Fruit fly (Drosophila melanogaster): ENCODE measurements around the gene pzg.

Gene pzg

DNA sequence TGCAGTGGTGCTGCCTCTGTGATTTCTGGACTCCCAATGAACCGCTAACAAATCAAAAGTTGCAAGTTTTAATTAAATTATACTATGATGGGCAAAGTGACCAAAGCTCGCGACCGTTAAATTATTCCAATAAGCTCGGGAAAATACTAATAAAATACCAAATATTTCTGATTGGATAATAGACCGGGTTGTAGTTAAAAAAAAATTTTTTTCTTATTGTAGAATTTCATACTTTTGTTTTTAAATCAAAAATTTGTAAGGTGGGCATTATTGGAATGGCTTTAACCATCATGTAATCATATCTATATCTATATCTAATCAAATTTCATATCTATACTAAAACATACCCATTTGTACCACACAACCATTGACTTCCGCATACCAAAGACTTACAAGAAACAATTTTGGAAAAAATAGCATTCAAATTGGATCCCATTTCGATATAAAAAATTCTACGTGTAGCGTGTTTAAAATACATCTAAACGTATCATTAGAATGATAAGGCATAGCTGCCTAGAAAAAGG lies 18.0 kb upstream of the pzg start, which contains the start of gene CG9391:
Gene CG9391, minus strand, starts transcription at position 474 of the 524 bp plus-strand sequence.
- TF ChIP-seq CG10366 (GFP tag; IDR thresholded peaks at IDR 0.05) (no peak), sc (optimal IDR thresholded peaks at IDR 0.05) (no peak), sc (GFP tag; optimal IDR thresholded peaks at IDR 0.05) (no peak), vvl (GFP tag; IDR thresholded peaks at IDR 0.05) (no peak), CG14860 (GFP tag; IDR thresholded peaks at IDR 0.05; ENCODE audit: partially characterized antibody) (no peak), CG4730 (GFP tag; IDR thresholded peaks at IDR 0.05) (no peak), CG32772 (GFP tag; IDR thresholded peaks at IDR 0.05) (no peak), ash1 (GFP tag; optimal IDR thresholded peaks at IDR 0.05) (no peak), B-H1 (GFP tag; IDR thresholded peaks at IDR 0.05) (no peak), CG31388 (GFP tag; optimal IDR thresholded peaks at IDR 0.05) (no peak), zfh1 (GFP tag; IDR thresholded peaks at IDR 0.05) (no peak), Hr39 (optimal IDR thresholded peaks at IDR 0.05) (no peak), CG13287 (GFP tag; IDR thresholded peaks at IDR 0.05; ENCODE audit: partially characterized antibody) (peak; percentile 7; the same call in 1 of the 2 replicates), CG9817 (tag; optimal IDR thresholded peaks at IDR 0.05) (no peak), ato (GFP tag; IDR thresholded peaks at IDR 0.05; ENCODE audit: partially characterized antibody) (no peak), Rx (GFP tag; IDR thresholded peaks at IDR 0.05) (no peak), bowl (GFP tag; IDR thresholded peaks at IDR 0.05) (no peak), Nf-YB (GFP tag; optimal IDR thresholded peaks at IDR 0.05) (peak; percentile 23), HmgD (GFP tag; optimal IDR thresholded peaks at IDR 0.05) (no peak), pzg (GFP tag; optimal IDR thresholded peaks at IDR 0.05) (peak; percentile 33), sens (GFP tag) (peak; percentile 41), gcm (GFP tag; optimal IDR thresholded peaks at IDR 0.05) (no peak), CG12659 (GFP tag; optimal IDR thresholded peaks at IDR 0.05) (peak; percentile 4), CG16863 (GFP tag; optimal IDR thresholded peaks at IDR 0.05) (no peak), CG15269 (tag; optimal IDR thresholded peaks at IDR 0.05) (no peak), pum (GFP tag; optimal IDR thresholded peaks at IDR 0.05) (no peak), Sin3A (optimal IDR thresholded peaks at IDR 0.05) (no peak), Pdp1 (GFP tag; optimal IDR thresholded peaks at IDR 0.05) (peak in 1 of 2 experiments; percentile 68), CG12155 (GFP tag; optimal IDR thresholded peaks at IDR 0.05) (no peak), stwl (tag; optimal IDR thresholded peaks at IDR 0.05) (peak; percentile 51), CG12942 (GFP tag; optimal IDR thresholded peaks at IDR 0.05) (no peak), insv (GFP tag; optimal IDR thresholded peaks at IDR 0.05) (peak in 1 of 2 experiments; percentile 80), Chrac-16 (GFP tag; optimal IDR thresholded peaks at IDR 0.05) (no peak), CG12219 (GFP tag; optimal IDR thresholded peaks at IDR 0.05) (no peak), gfzf (GFP tag; optimal IDR thresholded peaks at IDR 0.05) (peak; percentile 68), MBD-R2 (GFP tag; IDR thresholded peaks at IDR 0.05) (peak; percentile 66), aop (GFP tag; IDR thresholded peaks at IDR 0.05) (no peak), kni (GFP tag; optimal IDR thresholded peaks at IDR 0.05) (no peak), Nf-YC (tag; optimal IDR thresholded peaks at IDR 0.05) (peak; percentile 70), danr (GFP tag; IDR thresholded peaks at IDR 0.05) (no peak), Dll (GFP tag; IDR thresholded peaks at IDR 0.05; ENCODE audit: partially characterized antibody) (0 out of 4 replicates have a peak, but pooled peaks have one; percentile 14), Eip74EF (GFP tag; optimal IDR thresholded peaks at IDR 0.05) (peak in 1 of 2 experiments; percentile 61), abd-A (tag; optimal IDR thresholded peaks at IDR 0.05) (no peak), Lpt (GFP tag; optimal IDR thresholded peaks at IDR 0.05) (no peak), tio (GFP tag; optimal IDR thresholded peaks at IDR 0.05) (no peak), knrl (GFP tag; IDR thresholded peaks at IDR 0.05; ENCODE audit: partially characterized antibody) (no peak), lola (GFP tag; optimal IDR thresholded peaks at IDR 0.05) (no peak), Dp (GFP tag; optimal IDR thresholded peaks at IDR 0.05) (peak; percentile 36), Elba2 (GFP tag; optimal IDR thresholded peaks at IDR 0.05) (peak; percentile 40), CG18764 (GFP tag; optimal IDR thresholded peaks at IDR 0.05) (no peak), mld (GFP tag; IDR thresholded peaks at IDR 0.05; ENCODE audit: partially characterized antibody) (no peak)

Data from whole organism, embryonic.